Fruit fly (Drosophila melanogaster): ENCODE measurements around the gene CG17717.

The CG17717 gene

DNA sequence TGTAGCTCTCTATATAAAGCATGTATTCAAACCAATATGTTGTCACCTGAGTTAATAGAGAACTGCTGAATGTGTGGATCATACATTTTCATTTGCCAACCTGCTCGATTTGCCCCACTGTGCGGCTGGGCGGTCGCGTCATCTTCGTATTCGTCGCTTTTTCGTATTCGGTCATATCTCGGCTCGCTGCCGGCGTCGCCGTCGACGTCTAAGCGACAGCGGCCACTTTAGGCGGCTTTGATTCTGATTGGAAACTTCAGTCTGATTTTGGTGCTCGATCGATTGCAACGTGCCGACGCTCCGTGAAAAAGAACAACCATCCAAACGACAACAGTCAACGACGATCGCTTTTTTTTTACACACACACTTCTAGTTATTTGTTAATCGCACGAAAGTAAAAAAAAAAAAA lies 43.2 kb upstream of the CG17717 start:
- TF ChIP-seq gl (tag; optimal IDR thresholded peaks at IDR 0.05), result no peak
- TF ChIP-seq CG13204 (GFP tag; optimal IDR thresholded peaks at IDR 0.05), result peak; percentile 18
- TF ChIP-seq CG12605 (GFP tag; IDR thresholded peaks at IDR 0.05), result peak; percentile 23; the same call in 1 of the 2 replicates
- TF ChIP-seq CG9948 (tag; optimal IDR thresholded peaks at IDR 0.05), result no peak
- TF ChIP-seq Ets98B (GFP tag; IDR thresholded peaks at IDR 0.05), result 0 out of 2 replicates have a peak, but pooled peaks have one; percentile 36
- TF ChIP-seq CG14655 (GFP tag; optimal IDR thresholded peaks at IDR 0.05), result no peak
- TF ChIP-seq CG15710 (tag; optimal IDR thresholded peaks at IDR 0.05), result no peak
- TF ChIP-seq D1 (tag; optimal IDR thresholded peaks at IDR 0.05), result no peak

DNA sequence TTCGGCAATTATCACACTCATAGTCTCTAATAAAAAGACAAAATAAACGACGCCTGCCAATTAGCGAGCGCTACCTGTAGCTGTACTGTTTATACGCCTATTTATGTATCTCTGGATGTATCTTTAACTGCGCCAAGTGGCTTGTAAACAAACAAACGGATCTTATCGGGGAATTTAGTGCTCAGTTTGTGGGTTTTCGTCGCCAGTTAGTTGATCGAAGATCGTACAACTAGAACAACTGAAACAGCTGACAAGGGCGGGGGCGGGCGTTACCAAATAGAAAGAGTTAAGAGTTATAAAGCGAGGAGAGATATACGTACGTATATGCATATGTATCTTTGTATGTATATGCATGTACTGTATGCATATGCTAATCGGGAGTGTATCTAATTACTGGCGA lies 42.1 kb upstream of the CG17717 start:
- TF ChIP-seq CG14655 (GFP tag; optimal IDR thresholded peaks at IDR 0.05) (no peak), D1 (tag; optimal IDR thresholded peaks at IDR 0.05) (no peak), CG32121 (GFP tag; IDR thresholded peaks at IDR 0.05) (no peak)

DNA sequence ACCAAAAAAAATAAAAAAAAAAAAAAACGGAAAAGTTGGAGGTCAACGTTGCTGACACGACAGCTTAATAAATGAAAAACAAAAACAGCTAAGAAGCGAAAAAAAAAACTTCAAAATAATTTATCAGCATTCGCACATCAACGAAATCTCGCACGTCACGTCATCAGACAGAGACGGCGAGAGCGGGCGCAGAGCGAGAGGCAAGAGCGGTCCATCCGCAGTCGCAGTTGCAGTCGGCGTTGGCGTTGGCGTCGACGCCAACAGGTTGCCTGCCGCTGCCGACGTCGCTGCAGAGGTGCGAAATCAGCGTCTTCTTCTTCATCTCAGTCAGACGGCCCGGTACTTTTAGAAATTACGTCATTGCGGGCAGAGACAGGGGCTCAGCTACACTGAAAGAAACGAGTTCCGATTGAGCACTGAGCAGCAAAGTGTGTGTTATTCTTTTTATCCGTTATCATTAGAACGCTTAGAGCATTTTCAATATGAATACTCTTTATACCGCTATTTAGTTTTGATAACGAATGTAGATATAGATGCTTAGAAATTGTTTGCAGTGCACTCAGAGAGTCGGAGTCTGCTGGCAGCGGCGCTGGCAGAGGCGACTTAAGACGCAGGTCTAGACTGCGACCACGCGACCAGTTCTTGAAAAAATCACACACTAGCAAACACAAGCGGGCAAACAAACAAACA lies 39.5 kb upstream of the CG17717 start:
- TF ChIP-seq CG34367 (tag; optimal IDR thresholded peaks at IDR 0.05), result peak; percentile 94
- TF ChIP-seq CG17806 (tag; optimal IDR thresholded peaks at IDR 0.05), result peak; percentile 96
- peak; percentile 99 for TF ChIP-seq CG4496 (GFP tag; IDR thresholded peaks at IDR 0.05)
- TF ChIP-seq Pif1B (GFP tag; optimal IDR thresholded peaks at IDR 0.05), result peak; percentile 97
- TF ChIP-seq EcR (GFP tag; optimal IDR thresholded peaks at IDR 0.05), result peak; percentile 47
- peak; percentile 94 for TF ChIP-seq gl (tag; optimal IDR thresholded peaks at IDR 0.05)
- peak; percentile 93 for TF ChIP-seq CG8159 (tag; optimal IDR thresholded peaks at IDR 0.05)
- peak; percentile 98 for TF ChIP-seq CG8301 (tag; optimal IDR thresholded peaks at IDR 0.05)
- peak; percentile 94 for TF ChIP-seq CG9948 (tag; optimal IDR thresholded peaks at IDR 0.05)
- TF ChIP-seq Ets98B (GFP tag; IDR thresholded peaks at IDR 0.05), result peak; percentile 97
- TF ChIP-seq Pif1A (GFP tag; optimal IDR thresholded peaks at IDR 0.05), result peak; percentile 96
- TF ChIP-seq CG32121 (GFP tag; IDR thresholded peaks at IDR 0.05), result peak; percentile 97
- peak; percentile 99 for TF ChIP-seq fd96Ca (GFP tag; IDR thresholded peaks at IDR 0.05)
- peak; percentile 94 for TF ChIP-seq CG15710 (tag; optimal IDR thresholded peaks at IDR 0.05)
- TF ChIP-seq CG10348 (GFP tag; IDR thresholded peaks at IDR 0.05), result peak; percentile 90
- TF ChIP-seq CG12605 (GFP tag; IDR thresholded peaks at IDR 0.05), result peak; percentile 97
- TF ChIP-seq D1 (tag; optimal IDR thresholded peaks at IDR 0.05), result peak; percentile 84
- TF ChIP-seq CG13204 (GFP tag; optimal IDR thresholded peaks at IDR 0.05), result peak; percentile 84
- TF ChIP-seq rn (GFP tag; IDR thresholded peaks at IDR 0.05), result peak; percentile 93
- TF ChIP-seq Snoo (tag; optimal IDR thresholded peaks at IDR 0.05), result peak; percentile 94
- TF ChIP-seq CG14655 (GFP tag; optimal IDR thresholded peaks at IDR 0.05), result peak; percentile 98

DNA sequence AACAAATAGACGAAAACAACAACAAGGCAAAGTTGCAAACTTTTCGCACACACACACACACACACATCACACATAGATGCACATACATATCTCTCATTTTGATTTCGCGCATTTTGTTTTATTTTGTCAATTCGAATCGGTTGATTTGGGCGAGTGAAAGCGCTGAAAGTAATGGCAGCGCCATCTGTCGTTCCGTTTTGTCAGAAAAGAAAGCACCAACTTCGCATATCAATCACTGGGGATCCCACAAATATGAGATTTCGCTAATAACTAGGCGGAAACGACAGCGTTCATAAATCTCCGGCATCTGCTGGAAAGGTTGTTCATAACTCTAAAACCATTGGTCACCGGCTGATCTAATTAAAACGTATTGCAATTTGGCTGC lies 39.0 kb upstream of the CG17717 start:
- no peak for TF ChIP-seq CG9948 (tag; optimal IDR thresholded peaks at IDR 0.05)
- no peak for TF ChIP-seq gl (tag; optimal IDR thresholded peaks at IDR 0.05)
- TF ChIP-seq CG17806 (tag; optimal IDR thresholded peaks at IDR 0.05), result no peak
- TF ChIP-seq Pif1B (GFP tag; optimal IDR thresholded peaks at IDR 0.05), result no peak
- TF ChIP-seq fd96Ca (GFP tag; IDR thresholded peaks at IDR 0.05), result no peak

DNA sequence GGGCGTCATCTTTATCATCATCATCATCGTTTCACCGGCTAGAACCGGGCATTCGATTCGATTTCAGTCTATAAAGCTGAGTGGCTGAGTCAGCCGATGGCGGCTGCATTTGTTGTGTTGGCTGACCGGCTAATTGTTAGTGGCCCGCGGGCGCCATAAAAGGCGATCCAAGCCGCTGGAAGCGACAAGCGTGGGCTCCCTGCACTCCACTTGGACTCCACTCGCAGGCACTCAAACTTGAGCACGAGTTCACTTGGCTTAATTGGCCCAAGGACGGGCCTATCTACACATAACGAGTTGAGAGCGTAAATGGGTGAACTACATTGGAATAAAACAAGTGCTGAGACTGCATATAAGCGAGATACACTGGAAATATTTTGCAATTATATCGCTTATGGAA lies 37.6 kb upstream of the CG17717 start:
- no peak for TF ChIP-seq CG34367 (tag; optimal IDR thresholded peaks at IDR 0.05)
- TF ChIP-seq CG15710 (tag; optimal IDR thresholded peaks at IDR 0.05), result no peak
- TF ChIP-seq EcR (GFP tag; optimal IDR thresholded peaks at IDR 0.05), result peak; percentile 74
- TF ChIP-seq CG17806 (tag; optimal IDR thresholded peaks at IDR 0.05), result no peak

DNA sequence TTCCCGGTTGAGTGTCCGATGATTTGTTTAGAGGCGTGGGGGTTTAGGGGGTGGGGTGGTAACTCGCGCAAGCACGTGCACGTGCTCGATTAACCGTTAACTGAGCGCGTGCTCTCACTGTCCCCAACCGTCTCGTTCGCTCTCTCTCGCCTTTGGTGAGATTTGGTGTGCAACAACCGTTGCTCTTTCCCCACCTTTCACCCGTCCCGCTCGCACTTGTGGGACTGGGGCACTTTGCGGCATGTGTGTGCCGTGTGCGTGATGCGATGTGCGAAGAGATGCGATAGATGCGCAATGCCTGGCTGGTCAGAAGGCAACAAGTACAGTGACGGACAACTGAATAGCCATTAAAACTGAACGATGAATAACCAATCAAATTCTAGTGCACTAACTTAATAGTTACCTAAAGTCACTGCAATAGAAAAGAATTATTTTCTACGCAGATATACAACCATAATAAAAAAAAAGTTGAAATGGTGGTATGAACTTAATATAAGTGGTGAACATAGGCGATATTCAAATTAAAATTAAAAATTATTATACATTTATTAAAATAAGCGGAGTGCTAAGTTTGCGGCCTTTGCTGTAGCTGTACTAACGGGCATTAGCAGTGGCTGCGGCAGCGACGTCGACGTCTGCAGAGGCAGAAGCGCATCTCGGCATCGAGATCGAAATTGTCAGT lies 17.7 kb upstream of the CG17717 start:
- TF ChIP-seq EcR (GFP tag; optimal IDR thresholded peaks at IDR 0.05) (no peak), CG8301 (tag; optimal IDR thresholded peaks at IDR 0.05) (peak; percentile 96), gl (tag; optimal IDR thresholded peaks at IDR 0.05) (peak; percentile 48), CG32121 (GFP tag; IDR thresholded peaks at IDR 0.05) (peak; percentile 87), Pif1B (GFP tag; optimal IDR thresholded peaks at IDR 0.05) (peak; percentile 83), fd96Ca (GFP tag; IDR thresholded peaks at IDR 0.05) (peak; percentile 79), Snoo (tag; optimal IDR thresholded peaks at IDR 0.05) (peak; percentile 80), CG17806 (tag; optimal IDR thresholded peaks at IDR 0.05) (peak; percentile 75), CG10348 (GFP tag; IDR thresholded peaks at IDR 0.05) (peak; percentile 68), CG12605 (GFP tag; IDR thresholded peaks at IDR 0.05) (no peak; the same call in 1 of the 2 replicates), rn (GFP tag; IDR thresholded peaks at IDR 0.05) (peak; percentile 53), CG34367 (tag; optimal IDR thresholded peaks at IDR 0.05) (peak; percentile 64), D1 (tag; optimal IDR thresholded peaks at IDR 0.05) (peak; percentile 11), CG15710 (tag; optimal IDR thresholded peaks at IDR 0.05) (peak; percentile 79), Ets98B (GFP tag; IDR thresholded peaks at IDR 0.05) (peak; percentile 83), CG8159 (tag; optimal IDR thresholded peaks at IDR 0.05) (peak; percentile 78), CG14655 (GFP tag; optimal IDR thresholded peaks at IDR 0.05) (peak; percentile 97), CG9948 (tag; optimal IDR thresholded peaks at IDR 0.05) (peak; percentile 80), CG13204 (GFP tag; optimal IDR thresholded peaks at IDR 0.05) (peak; percentile 17), CG4496 (GFP tag; IDR thresholded peaks at IDR 0.05) (peak; percentile 90), Pif1A (GFP tag; optimal IDR thresholded peaks at IDR 0.05) (peak; percentile 70)

All from whole organism, pupa.